Worm (Caenorhabditis elegans) whole organism, L1 larva: ENCODE results near the gene srv-9.

ENCODE experiments used
- efl-1 ChIP-seq, 4 experiments: fragments of 150-350 bp; optimal IDR thresholded peaks in 3 of 4; peaks in 1 of 4; 1 replicate in 1 of 4; 2 replicates in 3 of 4; lab custom pipeline; 2014; ENCODE audit warnings: missing biosample characterization in 2 of 4, missing genetic modification characterization in 2 of 4, missing genetic modification reagents in 2 of 4
- lin-13 ChIP-seq: fragments of 150-350 bp; optimal IDR thresholded peaks from 2 replicates; lab custom pipeline; 2014; ENCODE audit warnings: missing biosample characterization, missing genetic modification reagents, missing genetic modification characterization
- nhr-76 ChIP-seq: sonication (generic microtip); optimal IDR thresholded peaks from 2 replicates; lab custom pipeline; 2017; ENCODE audit warnings: missing biosample characterization, missing genetic modification characterization

DNA sequence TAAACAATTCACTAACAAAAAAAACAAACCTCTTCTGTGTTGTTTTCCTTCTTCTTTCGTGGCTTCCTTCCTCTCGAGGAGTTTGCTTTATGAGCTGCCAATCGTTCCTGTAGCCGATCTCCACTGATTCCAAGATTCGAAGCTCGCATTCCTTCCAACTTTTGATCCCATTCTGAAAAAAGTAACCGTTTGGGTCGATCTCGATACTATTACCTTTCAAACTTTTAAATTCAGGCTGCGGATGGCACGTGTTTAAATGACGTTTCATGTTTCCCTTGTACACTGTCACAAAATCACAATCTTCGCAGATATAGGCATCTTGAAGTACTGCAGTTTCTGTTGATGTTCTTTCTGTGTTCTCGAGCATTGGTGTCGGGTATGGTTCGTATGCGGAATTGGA is 35.5 kb downstream of the srv-9 start:
- no peak for TF ChIP-seq lin-13
- TF ChIP-seq efl-1 (optimal IDR thresholded peaks at IDR 0.05; lab: Kevin White, UChicago), result no peak
- no peak for TF ChIP-seq efl-1 (GFP tag; optimal IDR thresholded peaks at IDR 0.05 in 1 of 2; lab: Kevin White, UChicago)
- no peak for TF ChIP-seq nhr-76 (tag; lab: Kevin White, UChicago)
